Worm (Caenorhabditis elegans) whole organism, L2 larva: ENCODE results near the gene asm-1.

Experiments used
- ceh-82 ChIP-seq: fragments of 150-350 bp; optimal IDR thresholded peaks from 2 replicates; lab custom pipeline; 2014; ENCODE audit warnings: missing biosample characterization, missing genetic modification characterization
- fos-1 ChIP-seq: fragments of 150-350 bp; optimal IDR thresholded peaks from 2 replicates; lab custom pipeline; 2014; ENCODE audit warnings: missing biosample characterization, missing genetic modification characterization
- lsy-2 ChIP-seq, 2 experiments: fragments of 150-350 bp in 1 of 2; sonication (generic microtip) in 1 of 2; optimal IDR thresholded peaks; 2 replicates each; lab custom pipeline; 2014 to 2017; ENCODE audit warnings: missing biosample characterization in 2 of 2, missing genetic modification characterization in 2 of 2
- nhr-11 ChIP-seq: fragments of 150-350 bp; optimal IDR thresholded peaks from 2 replicates; lab custom pipeline; 2014; ENCODE audit warnings: missing biosample characterization, missing genetic modification characterization
- nhr-237 ChIP-seq: fragments of 150-350 bp; optimal IDR thresholded peaks from 2 replicates; lab custom pipeline; 2014; ENCODE audit warnings: missing biosample characterization, missing genetic modification characterization
- skn-1 ChIP-seq: sonication (generic microtip); optimal IDR thresholded peaks from 2 replicates; lab custom pipeline; 2017; ENCODE audit warnings: missing biosample characterization, missing genetic modification characterization
- ztf-11 ChIP-seq: sonication (generic microtip); optimal IDR thresholded peaks from 2 replicates; lab custom pipeline; 2017; ENCODE audit warnings: missing biosample characterization, missing genetic modification characterization
- ztf-4 ChIP-seq: fragments of 150-350 bp; optimal IDR thresholded peaks from 2 replicates; lab custom pipeline; 2014; ENCODE audit warnings: missing biosample characterization, missing genetic modification characterization

DNA sequence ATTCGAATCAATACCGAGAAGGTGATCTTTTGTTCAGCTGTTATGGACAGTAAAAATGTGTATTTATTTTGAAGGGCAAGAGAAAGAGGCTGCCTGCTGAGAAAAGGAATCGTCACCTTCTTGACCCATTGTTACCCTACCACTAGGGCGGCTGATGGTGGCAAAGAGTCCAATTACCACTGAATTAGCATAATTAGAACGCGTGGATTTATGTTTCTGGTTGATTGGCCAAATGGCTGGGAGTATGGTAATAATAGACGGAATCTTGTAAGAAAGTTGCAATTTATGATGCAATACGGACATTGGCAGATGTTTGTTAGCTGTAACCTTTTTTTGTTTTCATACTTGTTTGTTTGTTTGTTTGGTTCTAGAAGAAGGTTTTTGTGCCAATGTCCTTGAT lies 30.0 kb downstream of the asm-1 start:
- no peak for TF ChIP-seq ceh-82 (tag; lab: Kevin White, UChicago)
- TF ChIP-seq ztf-11 = no peak
- TF ChIP-seq fos-1 (tag; lab: Kevin White, UChicago) = no peak
- no peak for TF ChIP-seq nhr-237 (tag; lab: Kevin White, UChicago)
- no peak for TF ChIP-seq nhr-11
- no peak for TF ChIP-seq lsy-2 (tag; optimal IDR thresholded peaks at IDR 0.05; lab: Kevin White, UChicago)
- TF ChIP-seq ztf-4 (tag; lab: Kevin White, UChicago) = no peak
- no peak for TF ChIP-seq skn-1
